Fruit fly (Drosophila melanogaster) whole organism, embryonic: ENCODE results near the gene CG43867.

ENCODE experiments used
- Atf-2 ChIP-seq: fragments of 200-800 bp; sonication (Bioruptor generic); optimal IDR thresholded peaks from 2 replicates; lab custom pipeline; 2016; ENCODE audit warnings: missing biosample characterization, missing genetic modification characterization
- CG10321 ChIP-seq: fragments of 200-800 bp; sonication (Bioruptor generic); IDR thresholded peaks from 2 replicates; pipeline ENCODE4 v1.3.6; 2022; ENCODE audit warnings: missing biosample characterization, missing genetic modification characterization
- CG10543 ChIP-seq: fragments of 200-800 bp; sonication (Bioruptor generic); optimal IDR thresholded peaks from 3 replicates; lab custom pipeline; 2017; ENCODE audit warnings: missing biosample characterization, mild to moderate bottlenecking, missing genetic modification characterization, moderate library complexity
- CG11560 ChIP-seq: fragments of 200-800 bp; sonication (Bioruptor generic); IDR thresholded peaks from 3 replicates; pipeline ENCODE4 v1.3.6; 2022; ENCODE audit warnings: missing biosample characterization, missing genetic modification characterization
- CG12155 ChIP-seq: fragments of 200-800 bp; sonication (Bioruptor generic); optimal IDR thresholded peaks from 3 replicates; lab custom pipeline; 2016; ENCODE audit warnings: missing biosample characterization, missing genetic modification characterization
- CG15011 ChIP-seq: fragments of 200-800 bp; sonication (Bioruptor generic); optimal IDR thresholded peaks from 3 replicates; lab custom pipeline; 2018; ENCODE audit warnings: missing biosample characterization, mild to moderate bottlenecking, missing genetic modification characterization
- CG16813 ChIP-seq: fragments of 200-800 bp; sonication (Bioruptor generic); IDR thresholded peaks from 3 replicates; pipeline ENCODE4 v1.3.6; 2022; ENCODE audit warnings: missing biosample characterization, missing genetic modification characterization; ENCODE audit not compliant: partially characterized antibody
- CG17328 ChIP-seq: fragments of 200-800 bp; sonication (Bioruptor generic); IDR thresholded peaks from 2 replicates; pipeline ENCODE4 v1.3.6; 2022; ENCODE audit warnings: missing biosample characterization, missing genetic modification characterization
- CG18011 ChIP-seq: fragments of 200-800 bp; sonication (Bioruptor generic); optimal IDR thresholded peaks from 2 replicates; lab custom pipeline; 2017; ENCODE audit warnings: missing biosample characterization, missing genetic modification characterization, mild to moderate bottlenecking, moderate library complexity, missing genotype
- CG18599 ChIP-seq: fragments of 200-800 bp; sonication (Bioruptor generic); optimal IDR thresholded peaks from 3 replicates; lab custom pipeline; 2017; ENCODE audit warnings: missing biosample characterization, missing genetic modification characterization, mild to moderate bottlenecking, moderate library complexity, missing genetic modification reagents
- CG31224 ChIP-seq: fragments of 200-800 bp; sonication (Bioruptor generic); IDR thresholded peaks from 2 replicates; pipeline ENCODE4 v1.3.6; 2022; ENCODE audit warnings: missing biosample characterization, missing genetic modification characterization
- CG4707 ChIP-seq: fragments of 200-800 bp; sonication (Bioruptor generic); optimal IDR thresholded peaks from 2 replicates; lab custom pipeline; 2018; ENCODE audit warnings: missing biosample characterization, mild to moderate bottlenecking, missing genetic modification characterization, moderate library complexity
- CG6175 ChIP-seq: fragments of 200-800 bp; sonication (Bioruptor generic); IDR thresholded peaks from 3 replicates; pipeline ENCODE4 v1.3.6; 2022; ENCODE audit warnings: missing biosample characterization, missing genetic modification characterization
- CG6654 ChIP-seq: fragments of 200-800 bp; sonication (Bioruptor generic); optimal IDR thresholded peaks from 2 replicates; lab custom pipeline; 2017; ENCODE audit warnings: missing biosample characterization, mild to moderate bottlenecking, missing genetic modification characterization
- CG7928 ChIP-seq: fragments of 200-800 bp; sonication (Bioruptor generic); optimal IDR thresholded peaks from 2 replicates; lab custom pipeline; 2017; ENCODE audit warnings: missing biosample characterization, mild to moderate bottlenecking, missing genetic modification characterization
- CG8944 ChIP-seq: fragments of 200-800 bp; sonication (Bioruptor generic); optimal IDR thresholded peaks from 3 replicates; lab custom pipeline; 2016; ENCODE audit warnings: missing biosample characterization, missing genetic modification characterization
- CTCF ChIP-seq: fragments of 200-800 bp; sonication (Bioruptor generic); optimal IDR thresholded peaks from 2 replicates; lab custom pipeline; 2017; ENCODE audit warnings: missing biosample characterization, mild to moderate bottlenecking, missing genetic modification characterization, moderate library complexity
- Dll ChIP-seq: fragments of 200-800 bp; sonication (Bioruptor generic); IDR thresholded peaks from 4 replicates; pipeline ENCODE4 v1.3.6; 2022; ENCODE audit warnings: missing biosample characterization, missing genetic modification characterization; ENCODE audit not compliant: partially characterized antibody
- ERR ChIP-seq: fragments of 200-800 bp; sonication (Bioruptor generic); optimal IDR thresholded peaks from 2 replicates; lab custom pipeline; 2016; ENCODE audit warnings: missing biosample characterization, missing genetic modification characterization
- Ets65A ChIP-seq: fragments of 200-800 bp; sonication (Bioruptor generic); peaks from one replicate; lab custom pipeline; 2016; ENCODE audit warnings: missing biosample characterization, missing genetic modification characterization
- HHEX ChIP-seq: fragments of 200-800 bp; sonication (Bioruptor generic); optimal IDR thresholded peaks from 3 replicates; lab custom pipeline; 2017; ENCODE audit warnings: missing biosample characterization, mild to moderate bottlenecking, missing genetic modification characterization, missing genetic modification reagents
- Oli ChIP-seq: fragments of 200-800 bp; sonication (Bioruptor generic); optimal IDR thresholded peaks from 2 replicates; lab custom pipeline; 2018; ENCODE audit warnings: missing biosample characterization, mild to moderate bottlenecking, missing genetic modification characterization, moderate library complexity
- Six4 ChIP-seq: fragments of 200-800 bp; sonication (Bioruptor generic); optimal IDR thresholded peaks from 2 replicates; lab custom pipeline; 2016; ENCODE audit warnings: missing biosample characterization, missing genetic modification characterization
- Stat92E ChIP-seq, 3 experiments: fragments of >200 bp in 2 of 3; fragments of 200-800 bp in 1 of 3; sonication (Bioruptor generic) in 1 of 3; optimal IDR thresholded peaks; 2 replicates each; lab custom pipeline; 2017 to 2019; ENCODE audit warnings: missing biosample characterization in 3 of 3, missing genetic modification characterization in 3 of 3, mild to moderate bottlenecking in 1 of 3, moderate library complexity in 1 of 3
- aop ChIP-seq: fragments of 200-800 bp; sonication (Bioruptor generic); IDR thresholded peaks from 2 replicates; pipeline ENCODE4 v1.3.6; 2022; ENCODE audit warnings: missing biosample characterization, missing genetic modification characterization
- az2 ChIP-seq: fragments of 200-800 bp; sonication (Bioruptor generic); optimal IDR thresholded peaks from 3 replicates; lab custom pipeline; 2016; ENCODE audit warnings: missing biosample characterization, missing genetic modification characterization
- chinmo ChIP-seq: fragments of 200-800 bp; sonication (Bioruptor generic); IDR thresholded peaks from 4 replicates; pipeline ENCODE4 v1.3.6; 2022; ENCODE audit warnings: missing biosample characterization, missing genetic modification characterization; ENCODE audit not compliant: partially characterized antibody
- ftz-f1 ChIP-seq: fragments of 200-800 bp; sonication (Bioruptor generic); optimal IDR thresholded peaks from 2 replicates; lab custom pipeline; 2016; ENCODE audit warnings: missing biosample characterization, missing genetic modification characterization
- grn ChIP-seq: fragments of 200-800 bp; sonication (Bioruptor generic); optimal IDR thresholded peaks from 3 replicates; lab custom pipeline; 2017; ENCODE audit warnings: missing biosample characterization, missing genetic modification characterization
- mirr ChIP-seq: fragments of 200-800 bp; sonication (Bioruptor generic); optimal IDR thresholded peaks from 3 replicates; lab custom pipeline; 2018; ENCODE audit warnings: missing biosample characterization, mild to moderate bottlenecking, missing genetic modification characterization
- oc ChIP-seq: fragments of 200-800 bp; sonication (Bioruptor generic); optimal IDR thresholded peaks from 2 replicates; lab custom pipeline; 2018; ENCODE audit warnings: missing biosample characterization, mild to moderate bottlenecking, missing genetic modification characterization, moderate library complexity
- odd ChIP-seq: fragments of 200-800 bp; sonication (Bioruptor generic); optimal IDR thresholded peaks from 2 replicates; lab custom pipeline; 2017; ENCODE audit warnings: missing biosample characterization, mild to moderate bottlenecking, missing genetic modification characterization
- onecut ChIP-seq: fragments of 200-800 bp; sonication (Bioruptor generic); IDR thresholded peaks from 2 replicates; pipeline ENCODE4 v1.3.6; 2022; ENCODE audit warnings: missing biosample characterization, missing genetic modification characterization
- pan ChIP-seq, 4 experiments: fragments of >200 bp in 3 of 4; fragments of 200-800 bp in 1 of 4; sonication (Bioruptor generic) in 1 of 4; optimal IDR thresholded peaks in 3 of 4; IDR thresholded peaks in 1 of 4; 2 replicates each; pipeline versions ENCODE4 v1.3.6 to Lab custom; 2017 to 2022; ENCODE audit warnings: missing biosample characterization in 2 of 4, missing genetic modification characterization in 2 of 4, mixed read lengths in 1 of 4
- pita ChIP-seq: fragments of 200-800 bp; sonication (Bioruptor generic); optimal IDR thresholded peaks from 2 replicates; lab custom pipeline; 2017; ENCODE audit warnings: missing biosample characterization, mild to moderate bottlenecking, missing genetic modification characterization
- pzg ChIP-seq: fragments of 200-800 bp; sonication (Bioruptor generic); optimal IDR thresholded peaks from 3 replicates; lab custom pipeline; 2018; ENCODE audit warnings: missing biosample characterization, mild to moderate bottlenecking, missing genetic modification characterization, moderate library complexity
- schlank ChIP-seq: fragments of 200-800 bp; sonication (Bioruptor generic); optimal IDR thresholded peaks from 2 replicates; lab custom pipeline; 2018; ENCODE audit warnings: missing biosample characterization, mild to moderate bottlenecking, missing genetic modification characterization
- sd ChIP-seq: fragments of 200-800 bp; sonication (Bioruptor generic); optimal IDR thresholded peaks from 3 replicates; lab custom pipeline; 2018; ENCODE audit warnings: missing biosample characterization, mild to moderate bottlenecking, missing genetic modification characterization, moderate library complexity
- unpg ChIP-seq: fragments of 200-800 bp; sonication (Bioruptor generic); optimal IDR thresholded peaks from 3 replicates; lab custom pipeline; 2018; ENCODE audit warnings: missing biosample characterization, mild to moderate bottlenecking, missing genetic modification characterization, moderate library complexity
- vvl ChIP-seq: fragments of 200-800 bp; sonication (Bioruptor generic); IDR thresholded peaks from 2 replicates; pipeline ENCODE4 v1.3.6; 2022; ENCODE audit warnings: missing biosample characterization, missing genetic modification characterization
- z ChIP-seq: fragments of 200-800 bp; sonication (Bioruptor generic); IDR thresholded peaks from 3 replicates; pipeline ENCODE4 v1.3.6; 2022; ENCODE audit warnings: missing biosample characterization, missing genetic modification characterization
- zfh2 ChIP-seq: fragments of 200-800 bp; sonication (Bioruptor generic); optimal IDR thresholded peaks from 2 replicates; lab custom pipeline; 2016; ENCODE audit warnings: missing biosample characterization, missing genetic modification characterization

The CG43867 gene

DNA sequence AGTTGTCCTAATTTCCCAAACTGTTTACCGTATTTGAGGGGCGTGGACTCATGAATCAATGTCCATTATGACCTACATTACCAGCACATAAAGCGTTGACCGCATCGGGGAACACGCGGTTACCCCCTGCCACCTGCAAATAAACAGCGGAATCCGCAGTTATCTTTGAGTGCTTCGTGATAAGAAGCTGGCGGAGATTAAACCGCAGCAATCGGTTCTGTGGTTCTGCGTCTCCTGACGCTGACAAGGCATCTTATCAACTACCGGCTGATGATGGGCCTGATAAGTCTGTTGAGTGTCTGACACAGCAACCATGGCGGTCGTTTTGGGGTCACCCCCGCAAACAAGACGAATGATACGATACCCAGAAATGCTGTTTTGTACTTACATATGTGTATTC lies 18.4 kb upstream of the CG43867 start (continued):
- TF ChIP-seq chinmo (0 out of 4 replicates have a peak, but pooled peaks have one; percentile 45), CG4707 (GFP tag; lab: Kevin White, UChicago) (no peak), unpg (GFP tag; lab: Kevin White, UChicago) (no peak), grn (GFP tag; lab: Kevin White, UChicago) (peak; percentile 98), ERR (GFP tag; lab: Kevin White, UChicago) (peak; percentile 68), mirr (peak; percentile 64), CG10543 (GFP tag; lab: Kevin White, UChicago) (peak; percentile 36), pan (optimal IDR thresholded peaks at IDR 0.05; lab: Kevin White, UChicago) (no peak), pan (GFP tag; optimal IDR thresholded peaks at IDR 0.05 in 1 of 2, IDR thresholded peaks at IDR 0.05 in 1 of 2) (no peak), CG16813 (GFP tag; lab: Robert Waterston, UW) (no peak), Dll (GFP tag; lab: Robert Waterston, UW) (no peak), z (GFP tag; lab: Robert Waterston, UW) (0 out of 3 replicates have a peak, but pooled peaks have one; percentile 19), zfh2 (GFP tag; lab: Kevin White, UChicago) (no peak), CG18599 (peak; percentile 48), CG8944 (GFP tag; lab: Kevin White, UChicago) (no peak), sd (tag; lab: Kevin White, UChicago) (peak; percentile 84)

DNA sequence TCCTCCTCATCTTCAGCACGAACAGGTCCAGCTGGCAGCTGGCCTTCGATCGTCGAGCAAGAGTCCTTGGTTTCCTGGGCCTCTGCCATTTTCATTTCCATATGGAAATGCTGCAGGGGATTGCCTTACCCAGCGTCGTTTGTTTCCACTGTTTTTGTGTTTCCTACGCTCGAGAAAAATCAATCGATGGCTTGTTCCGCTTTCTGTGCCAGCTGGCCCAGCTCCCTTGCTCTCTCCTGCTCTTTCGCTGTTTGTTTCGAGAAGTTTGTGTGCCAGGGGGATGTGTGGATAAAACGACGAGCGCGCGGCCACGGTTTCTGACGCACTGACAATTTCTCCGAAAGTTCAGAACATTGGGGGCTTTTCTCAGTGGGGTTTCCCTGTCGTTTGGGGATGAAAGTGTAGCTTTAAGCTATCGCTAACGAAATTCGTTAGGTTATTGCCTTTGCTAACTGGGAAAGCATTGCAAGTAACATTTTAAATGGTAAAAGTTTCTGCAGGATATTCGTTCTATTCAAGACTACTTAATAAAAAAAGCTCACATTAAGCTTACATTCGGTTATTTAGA lies 17.8 kb upstream of the CG43867 start, which contains the start of gene CG3703:
Gene CG3703 (minus strand): TSS at position 328 of the 568 bp plus-strand sequence.
- TF ChIP-seq CTCF (GFP tag; lab: Kevin White, UChicago) (peak; percentile 27), CG6175 (GFP tag; lab: Robert Waterston, UW) (no peak), CG12155 (GFP tag; lab: Kevin White, UChicago) (no peak), zfh2 (GFP tag; lab: Kevin White, UChicago) (no peak), CG15011 (GFP tag; lab: Kevin White, UChicago) (no peak), pita (peak; percentile 29), odd (GFP tag; lab: Kevin White, UChicago) (no peak), CG18011 (GFP tag; lab: Kevin White, UChicago) (no peak), CG18599 (no peak), az2 (GFP tag; lab: Kevin White, UChicago) (no peak), vvl (GFP tag; lab: Robert Waterston, UW) (no peak), CG10321 (GFP tag; lab: Robert Waterston, UW) (no peak), CG11560 (tag; lab: Robert Waterston, UW) (no peak), Ets65A (peak; percentile 15), Oli (tag; lab: Kevin White, UChicago) (no peak), CG6654 (GFP tag; lab: Kevin White, UChicago) (peak; percentile 57), CG17328 (GFP tag; lab: Robert Waterston, UW) (no peak), Six4 (GFP tag; lab: Kevin White, UChicago) (no peak), schlank (tag; lab: Kevin White, UChicago) (no peak), CG7928 (no peak), onecut (GFP tag; lab: Robert Waterston, UW) (peak; percentile 90), HHEX (GFP tag; lab: Kevin White, UChicago) (no peak), oc (tag; lab: Kevin White, UChicago) (no peak), Atf-2 (GFP tag; lab: Kevin White, UChicago) (no peak), pzg (GFP tag; lab: Kevin White, UChicago) (no peak), Stat92E (GFP tag; optimal IDR thresholded peaks at IDR 0.05; lab: Kevin White, UChicago) (no peak), grn (GFP tag; lab: Kevin White, UChicago) (no peak), CG31224 (GFP tag; lab: Robert Waterston, UW) (no peak), ftz-f1 (GFP tag; lab: Kevin White, UChicago) (no peak), aop (GFP tag; lab: Robert Waterston, UW) (no peak)
